Fruit fly (Drosophila melanogaster): ENCODE results near the gene GATAd.

The GATAd gene

dm6 chr2L:10334854-10335277 lies 1.3 kb downstream of the GATAd start (continued):
- TF ChIP-seq Hr39 (optimal IDR thresholded peaks at IDR 0.05) (no peak), trem (tag; optimal IDR thresholded peaks at IDR 0.05) (peak; percentile 47), CG7271 (tag; optimal IDR thresholded peaks at IDR 0.05) (no peak), Fer3 (tag; optimal IDR thresholded peaks at IDR 0.05) (peak; percentile 63), dpn (GFP tag; optimal IDR thresholded peaks at IDR 0.05) (peak; percentile 44 to 62), CG33213 (GFP tag; optimal IDR thresholded peaks at IDR 0.05) (peak; percentile 61), Doc2 (GFP tag; IDR thresholded peaks at IDR 0.05) (no peak), row (GFP tag; IDR thresholded peaks at IDR 0.05) (peak; percentile 70; the same call in 2 of the 3 replicates), fd102C (GFP tag; optimal IDR thresholded peaks at IDR 0.05) (peak; percentile 17), CG12744 (GFP tag; optimal IDR thresholded peaks at IDR 0.05) (no peak), HLH54F (GFP tag; optimal IDR thresholded peaks at IDR 0.05) (peak; percentile 25), CG17829 (tag; optimal IDR thresholded peaks at IDR 0.05) (peak; percentile 63), twi (tag; optimal IDR thresholded peaks at IDR 0.05) (peak; percentile 51), CG12236 (GFP tag; optimal IDR thresholded peaks at IDR 0.05) (peak; percentile 43), CG9437 (GFP tag; optimal IDR thresholded peaks at IDR 0.05) (no peak), Camta (GFP tag; optimal IDR thresholded peaks at IDR 0.05) (peak; percentile 36), trh (GFP tag; optimal IDR thresholded peaks at IDR 0.05) (no peak), Dref (GFP tag; IDR thresholded peaks at IDR 0.05) (peak; percentile 45), Atf6 (GFP tag; IDR thresholded peaks at IDR 0.05) (0 out of 2 replicates have a peak, but pooled peaks have one; percentile 62), Side (GFP tag; optimal IDR thresholded peaks at IDR 0.05) (peak; percentile 67), CG12071 (GFP tag; optimal IDR thresholded peaks at IDR 0.05) (no peak), C15 (GFP tag; IDR thresholded peaks at IDR 0.05) (no peak), PHDP (tag; optimal IDR thresholded peaks at IDR 0.05) (peak; percentile 65), CG7556 (GFP tag; optimal IDR thresholded peaks at IDR 0.05) (peak; percentile 47), ash1 (GFP tag; optimal IDR thresholded peaks at IDR 0.05) (peak; percentile 40), CG6689 (GFP tag; IDR thresholded peaks at IDR 0.05) (peak; percentile 32; the same call in 1 of the 2 replicates), mam (GFP tag; optimal IDR thresholded peaks at IDR 0.05) (peak; percentile 50), Tbp (GFP tag; optimal IDR thresholded peaks at IDR 0.05) (no peak), pita (GFP tag; optimal IDR thresholded peaks at IDR 0.05) (no peak), Kr (GFP tag; optimal IDR thresholded peaks at IDR 0.05) (no peak), CG9932 (GFP tag; IDR thresholded peaks at IDR 0.05) (peak; percentile 78; the same call in 1 of the 2 replicates), CG11085 (GFP tag; IDR thresholded peaks at IDR 0.05) (no peak), Bteb2 (GFP tag; optimal IDR thresholded peaks at IDR 0.05) (peak; percentile 36), Dp (GFP tag; optimal IDR thresholded peaks at IDR 0.05) (no peak), CG10209 (GFP tag; optimal IDR thresholded peaks at IDR 0.05) (peak; percentile 63), Mad (GFP tag; optimal IDR thresholded peaks at IDR 0.05) (no peak), toy (GFP tag; IDR thresholded peaks at IDR 0.05) (no peak), luna (GFP tag; optimal IDR thresholded peaks at IDR 0.05) (no peak), CG34376 (GFP tag; optimal IDR thresholded peaks at IDR 0.05) (peak; percentile 99), CG15479 (GFP tag; optimal IDR thresholded peaks at IDR 0.05) (peak; percentile 73), Aef1 (GFP tag; IDR thresholded peaks at IDR 0.05) (no peak), Meics (GFP tag; optimal IDR thresholded peaks at IDR 0.05) (peak; percentile 66), Stat92E (GFP tag; optimal IDR thresholded peaks at IDR 0.05) (peak in 1 of 3 experiments; percentile 33), CG4730 (GFP tag; IDR thresholded peaks at IDR 0.05) (no peak), CG7786 (GFP tag; optimal IDR thresholded peaks at IDR 0.05) (peak; percentile 30), CG6654 (GFP tag; optimal IDR thresholded peaks at IDR 0.05) (no peak), lov (optimal IDR thresholded peaks at IDR 0.05) (no peak), lov (GFP tag; IDR thresholded peaks at IDR 0.05) (no peak), CG13775 (GFP tag; optimal IDR thresholded peaks at IDR 0.05) (peak; percentile 50), Jarid2 (GFP tag; optimal IDR thresholded peaks at IDR 0.05) (no peak), D19A (tag; optimal IDR thresholded peaks at IDR 0.05) (peak; percentile 67), CG34224 (GFP tag; IDR thresholded peaks at IDR 0.05; ENCODE audit: partially characterized antibody) (peak; percentile 66)

Data from whole organism, embryonic.